Worm (Caenorhabditis elegans) whole organism, L3 larva: Measurements from ENCODE around the gene F25F2.1.
A peak's percentile ranks its signal among the peaks of the same experiment; 100 is the strongest.

Experiments
- R02D3.7 ChIP-seq: fragments of 150-350 bp; optimal IDR thresholded peaks from 2 replicates; lab custom pipeline; 2014; ENCODE audit warnings: missing biosample characterization, missing genetic modification characterization
- ZK546.5 ChIP-seq: sonication (generic microtip); optimal IDR thresholded peaks from 2 replicates; lab custom pipeline; 2017; ENCODE audit warnings: missing biosample characterization, missing genetic modification characterization
- aly-2 ChIP-seq: fragments of 150-350 bp; optimal IDR thresholded peaks from 2 replicates; lab custom pipeline; 2014; ENCODE audit warnings: missing biosample characterization, missing genetic modification characterization
- ama-1 ChIP-seq: fragments of 150-350 bp; optimal IDR thresholded peaks from 2 replicates; lab custom pipeline; 2018
- ceh-16 ChIP-seq: sonication (generic microtip); optimal IDR thresholded peaks from 2 replicates; lab custom pipeline; 2017; ENCODE audit warnings: missing biosample characterization, missing genetic modification characterization
- ceh-28 ChIP-seq: fragments of 150-350 bp; optimal IDR thresholded peaks from 2 replicates; lab custom pipeline; 2014; ENCODE audit warnings: missing biosample characterization, missing genetic modification reagents, missing genetic modification characterization
- ceh-82 ChIP-seq: fragments of 150-350 bp; optimal IDR thresholded peaks from 2 replicates; lab custom pipeline; 2014; ENCODE audit warnings: missing biosample characterization, missing genetic modification characterization
- ceh-9 ChIP-seq: sonication (generic microtip); optimal IDR thresholded peaks from 2 replicates; lab custom pipeline; 2018; ENCODE audit warnings: missing biosample characterization, missing genetic modification characterization
- daf-12 ChIP-seq: fragments of 150-350 bp; optimal IDR thresholded peaks from 2 replicates; lab custom pipeline; 2014; ENCODE audit warnings: missing biosample characterization, missing genetic modification reagents, missing genetic modification characterization
- egl-27 ChIP-seq: sonication (generic microtip); optimal IDR thresholded peaks from 4 replicates; lab custom pipeline; 2017; ENCODE audit warnings: missing biosample characterization, missing genetic modification reagents, missing genetic modification characterization
- egl-5 ChIP-seq: fragments of 150-350 bp; optimal IDR thresholded peaks from 2 replicates; lab custom pipeline; 2017; ENCODE audit warnings: missing biosample characterization, missing genetic modification reagents, missing genetic modification characterization, inconsistent platforms
- elt-1 ChIP-seq: fragments of 150-350 bp; optimal IDR thresholded peaks from 2 replicates; lab custom pipeline; 2014; ENCODE audit warnings: missing biosample characterization, missing genetic modification characterization
- elt-2 ChIP-seq: sonication (generic microtip); optimal IDR thresholded peaks from 2 replicates; lab custom pipeline; 2016; ENCODE audit warnings: missing genetic modification reagents, mild to moderate bottlenecking, missing genetic modification characterization, missing compliant biosample characterization
- elt-3 ChIP-seq, 3 experiments: fragments of 150-350 bp in 1 of 3; sonication (generic microtip) in 2 of 3; optimal IDR thresholded peaks; 2 replicates in 2 of 3; 4 replicates in 1 of 3; lab custom pipeline; 2014 to 2017; ENCODE audit warnings: missing biosample characterization in 3 of 3, missing genetic modification characterization in 3 of 3
- eor-1 ChIP-seq, 2 experiments: fragments of 150-350 bp; optimal IDR thresholded peaks; 2 replicates each; lab custom pipeline; 2014 to 2018; ENCODE audit warnings: missing biosample characterization in 2 of 2, missing genetic modification characterization in 2 of 2
- fkh-10 ChIP-seq: sonication (generic microtip); optimal IDR thresholded peaks from 2 replicates; lab custom pipeline; 2017; ENCODE audit warnings: missing biosample characterization, missing genetic modification reagents, missing genetic modification characterization
- fkh-2 ChIP-seq: fragments of 150-350 bp; optimal IDR thresholded peaks from 2 replicates; lab custom pipeline; 2014; ENCODE audit warnings: missing biosample characterization, missing genetic modification reagents, missing genetic modification characterization
- fos-1 ChIP-seq: fragments of 150-350 bp; optimal IDR thresholded peaks from 2 replicates; lab custom pipeline; 2014; ENCODE audit warnings: missing biosample characterization, missing genetic modification characterization
- hmg-11 ChIP-seq: sonication (generic microtip); optimal IDR thresholded peaks from 2 replicates; lab custom pipeline; 2016; ENCODE audit warnings: missing genetic modification characterization, missing compliant biosample characterization
- jun-1 ChIP-seq: fragments of 150-350 bp; optimal IDR thresholded peaks from 2 replicates; lab custom pipeline; 2014; ENCODE audit warnings: missing biosample characterization, missing genetic modification reagents, missing genetic modification characterization
- lin-15B ChIP-seq: fragments of 150-350 bp; optimal IDR thresholded peaks from 2 replicates; lab custom pipeline; 2014; ENCODE audit warnings: missing biosample characterization, missing genetic modification characterization
- lin-39 ChIP-seq: fragments of 150-350 bp; optimal IDR thresholded peaks from 2 replicates; lab custom pipeline; 2018; ENCODE audit warnings: missing biosample characterization, missing genetic modification reagents, missing genetic modification characterization
- lsy-12 ChIP-seq: sonication (generic microtip); optimal IDR thresholded peaks from 2 replicates; lab custom pipeline; 2016; ENCODE audit warnings: mild to moderate bottlenecking, missing genetic modification characterization, missing compliant biosample characterization
- mdl-1 ChIP-seq: fragments of 150-350 bp; optimal IDR thresholded peaks from 2 replicates; lab custom pipeline; 2014; ENCODE audit warnings: missing biosample characterization, missing genetic modification characterization
- mml-1 ChIP-seq: fragments of 150-350 bp; sonication (generic microtip); optimal IDR thresholded peaks from 3 replicates; lab custom pipeline; 2014; ENCODE audit warnings: missing biosample characterization, missing genetic modification characterization
- nfya-1 ChIP-seq: sonication (generic microtip); optimal IDR thresholded peaks from 2 replicates; lab custom pipeline; 2017; ENCODE audit warnings: missing genetic modification characterization, mild to moderate bottlenecking, missing compliant biosample characterization, antibody characterized with exemption, moderate library complexity; ENCODE audit not compliant: insufficient read depth
- nhr-11 ChIP-seq: fragments of 150-350 bp; optimal IDR thresholded peaks from 2 replicates; lab custom pipeline; 2014; ENCODE audit warnings: missing biosample characterization, missing genetic modification characterization
- nhr-12 ChIP-seq: fragments of 150-350 bp; optimal IDR thresholded peaks from 2 replicates; lab custom pipeline; 2014; ENCODE audit warnings: missing biosample characterization, missing genetic modification characterization
- nhr-23 ChIP-seq: fragments of 150-350 bp; optimal IDR thresholded peaks from 2 replicates; lab custom pipeline; 2014; ENCODE audit warnings: missing biosample characterization, missing genetic modification reagents, missing genetic modification characterization
- nhr-237 ChIP-seq: fragments of 150-350 bp; optimal IDR thresholded peaks from 2 replicates; lab custom pipeline; 2014; ENCODE audit warnings: missing biosample characterization, missing genetic modification characterization
- nhr-25 ChIP-seq: sonication (generic microtip); optimal IDR thresholded peaks from 2 replicates; lab custom pipeline; 2017; ENCODE audit warnings: missing biosample characterization, missing genetic modification characterization
- nhr-28 ChIP-seq: fragments of 150-350 bp; optimal IDR thresholded peaks from 2 replicates; lab custom pipeline; 2014; ENCODE audit warnings: missing biosample characterization, missing genetic modification characterization
- nhr-43 ChIP-seq: sonication (generic microtip); optimal IDR thresholded peaks from 2 replicates; lab custom pipeline; 2016; ENCODE audit warnings: mild to moderate bottlenecking, missing genetic modification characterization, missing compliant biosample characterization; ENCODE audit not compliant: poor library complexity, severe bottlenecking
- nhr-67 ChIP-seq: fragments of 150-350 bp; optimal IDR thresholded peaks from 2 replicates; lab custom pipeline; 2014; ENCODE audit warnings: missing biosample characterization, missing genetic modification characterization
- nhr-76 ChIP-seq: fragments of 150-350 bp; sonication (generic microtip); optimal IDR thresholded peaks from 5 replicates; lab custom pipeline; 2014; ENCODE audit warnings: missing biosample characterization, missing genetic modification characterization
- nhr-77 ChIP-seq: fragments of 150-350 bp; optimal IDR thresholded peaks from 2 replicates; lab custom pipeline; 2014; ENCODE audit warnings: missing biosample characterization, missing genetic modification characterization
- pha-4 ChIP-seq: fragments of 150-350 bp; optimal IDR thresholded peaks from 2 replicates; lab custom pipeline; 2014; ENCODE audit warnings: missing biosample characterization, missing genetic modification reagents, missing genetic modification characterization
- pqm-1 ChIP-seq: fragments of 150-350 bp; optimal IDR thresholded peaks from 2 replicates; lab custom pipeline; 2017; ENCODE audit warnings: missing biosample characterization, missing genetic modification characterization, inconsistent platforms
- sea-2 ChIP-seq: fragments of 150-350 bp; sonication (generic microtip); optimal IDR thresholded peaks from 4 replicates; lab custom pipeline; 2014; ENCODE audit warnings: missing biosample characterization, missing genetic modification reagents, missing genetic modification characterization
- skn-1 ChIP-seq: fragments of 150-350 bp; optimal IDR thresholded peaks from 2 replicates; lab custom pipeline; 2014; ENCODE audit warnings: missing biosample characterization, missing genetic modification characterization
- snpc-4 ChIP-seq: fragments of 150-350 bp; optimal IDR thresholded peaks from 2 replicates; lab custom pipeline; 2014; ENCODE audit warnings: missing biosample characterization, missing genetic modification characterization
- tbx-2 ChIP-seq: sonication (generic microtip); optimal IDR thresholded peaks from 2 replicates; lab custom pipeline; 2016; ENCODE audit warnings: mild to moderate bottlenecking, missing genetic modification characterization, missing compliant biosample characterization
- unc-39 ChIP-seq: sonication (generic microtip); optimal IDR thresholded peaks from 4 replicates; lab custom pipeline; 2017; ENCODE audit warnings: missing biosample characterization, missing genetic modification characterization
- unc-62 ChIP-seq: fragments of 150-350 bp; sonication (generic microtip); optimal IDR thresholded peaks from 4 replicates; lab custom pipeline; 2014; ENCODE audit warnings: missing biosample characterization, missing genetic modification reagents, missing genetic modification characterization
- zag-1 ChIP-seq: fragments of 150-350 bp; optimal IDR thresholded peaks from 2 replicates; lab custom pipeline; 2014; ENCODE audit warnings: missing biosample characterization, missing genetic modification characterization
- ztf-11 ChIP-seq: fragments of 150-350 bp; optimal IDR thresholded peaks from 2 replicates; lab custom pipeline; 2014; ENCODE audit warnings: missing biosample characterization, missing genetic modification characterization
- ztf-4 ChIP-seq: fragments of 150-350 bp; optimal IDR thresholded peaks from 2 replicates; lab custom pipeline; 2014; ENCODE audit warnings: missing biosample characterization, missing genetic modification characterization

F25F2.1 gene

ce11 chrIII:4560393-4560890 is 51.8 kb downstream of the F25F2.1 start:
- TF ChIP-seq elt-1 (tag; lab: Kevin White, UChicago) (no peak), ceh-82 (tag; lab: Kevin White, UChicago) (peak; percentile 63), lin-15B (tag; lab: Kevin White, UChicago) (peak; percentile 32), egl-5 (tag; lab: Kevin White, UChicago) (peak; percentile 90), nhr-43 (tag; lab: Kevin White, UChicago) (peak; percentile 69), ceh-9 (no peak), jun-1 (tag; lab: Kevin White, UChicago) (peak; percentile 60), ama-1 (lab: Kevin White, UChicago) (peak; percentile 83), nhr-12 (tag; lab: Kevin White, UChicago) (no peak), nhr-77 (tag; lab: Kevin White, UChicago) (no peak), zag-1 (tag; lab: Kevin White, UChicago) (no peak), mdl-1 (peak; percentile 11), daf-12 (tag; lab: Kevin White, UChicago) (no peak), aly-2 (tag; lab: Kevin White, UChicago) (no peak), ztf-11 (tag; lab: Kevin White, UChicago) (no peak), elt-2 (tag; lab: Kevin White, UChicago) (peak; percentile 52), lsy-12 (peak; percentile 81), nfya-1 (tag; lab: Kevin White, UChicago) (peak; percentile 94), unc-62 (GFP tag; lab: Kevin White, UChicago) (peak; percentile 75), fkh-2 (tag; lab: Kevin White, UChicago) (no peak), skn-1 (no peak), pha-4 (tag; lab: Kevin White, UChicago) (peak; percentile 83), fos-1 (no peak), tbx-2 (tag; lab: Kevin White, UChicago) (peak; percentile 34), sea-2 (GFP tag; lab: Kevin White, UChicago) (peak; percentile 89), ztf-4 (tag; lab: Kevin White, UChicago) (peak; percentile 56), ZK546.5 (tag; lab: Kevin White, UChicago) (no peak), elt-3 (tag; optimal IDR thresholded peaks at IDR 0.05; lab: Kevin White, UChicago) (peak in 1 of 3 experiments; percentile 60), egl-27 (no peak), snpc-4 (tag; lab: Kevin White, UChicago) (peak; percentile 36), nhr-76 (tag; lab: Kevin White, UChicago) (no peak), nhr-23 (tag; lab: Kevin White, UChicago) (peak; percentile 95), ceh-28 (tag; lab: Kevin White, UChicago) (peak; percentile 83), fkh-10 (no peak), lin-39 (tag; lab: Kevin White, UChicago) (peak; percentile 72), pqm-1 (tag; lab: Kevin White, UChicago) (peak; percentile 14), mml-1 (tag; lab: Kevin White, UChicago) (no peak), nhr-28 (tag; lab: Kevin White, UChicago) (no peak), unc-39 (tag; lab: Kevin White, UChicago) (no peak), hmg-11 (tag; lab: Kevin White, UChicago) (peak; percentile 98), R02D3.7 (tag; lab: Kevin White, UChicago) (peak; percentile 65), nhr-25 (tag; lab: Kevin White, UChicago) (peak; percentile 97), nhr-11 (tag; lab: Kevin White, UChicago) (no peak), nhr-67 (tag; lab: Kevin White, UChicago) (no peak), eor-1 (tag; optimal IDR thresholded peaks at IDR 0.05; lab: Kevin White, UChicago) (no peak), ceh-16 (tag; lab: Kevin White, UChicago) (no peak), nhr-237 (tag; lab: Kevin White, UChicago) (no peak)
